Fruit fly (Drosophila melanogaster): Measurements from ENCODE around the gene Dpm1.

Gene Dpm1

DNA sequence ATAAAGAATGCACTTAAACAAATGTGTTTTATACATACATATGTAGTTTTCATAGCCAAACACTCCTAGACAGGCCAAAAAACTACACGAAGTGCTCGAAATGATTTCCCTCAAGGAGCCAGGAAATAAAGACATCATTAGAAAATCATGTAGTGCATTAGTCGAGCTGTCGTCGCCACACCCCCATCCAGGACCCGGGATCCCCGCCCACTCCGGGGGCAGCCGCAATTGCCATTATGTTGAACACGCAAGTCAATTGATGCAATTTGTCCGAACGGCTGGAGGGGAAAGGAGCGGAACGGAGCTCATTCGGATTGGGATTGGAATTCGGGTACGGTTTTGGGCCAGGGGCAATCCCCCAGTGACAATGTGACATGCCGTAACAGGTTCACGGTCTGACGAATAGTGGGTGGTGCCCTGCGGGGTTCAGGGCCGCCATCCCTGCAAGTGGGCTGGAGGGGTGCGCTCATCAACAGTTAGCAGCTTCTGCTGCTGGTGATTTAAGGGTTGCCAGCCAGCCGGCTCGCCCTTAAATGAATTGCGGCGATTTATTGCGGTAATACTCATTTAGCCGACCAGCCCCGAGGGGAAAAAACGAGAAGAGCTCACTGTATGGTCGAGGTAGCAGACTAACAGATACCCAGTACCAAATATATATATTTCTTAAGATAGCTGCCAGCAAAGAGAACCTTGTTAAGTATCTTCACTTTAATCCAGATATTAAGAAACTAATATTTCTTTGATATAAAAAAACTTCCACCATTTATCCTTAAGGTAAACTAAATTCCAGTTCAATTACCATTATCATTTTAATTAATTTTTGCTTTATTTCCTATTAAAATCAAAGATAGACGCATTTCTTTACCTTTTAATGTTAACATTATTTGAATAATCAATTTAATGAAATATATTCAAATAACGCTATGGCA is 45.5 kb downstream of the Dpm1 start:
- no peak for TF ChIP-seq woc (GFP tag; optimal IDR thresholded peaks at IDR 0.05)
- TF ChIP-seq dsf (GFP tag; optimal IDR thresholded peaks at IDR 0.05; ENCODE audit: borderline replicate concordance) = no peak
- TF ChIP-seq usp (GFP tag; optimal IDR thresholded peaks at IDR 0.05) = no peak
- TF ChIP-seq Dfd (GFP tag; optimal IDR thresholded peaks at IDR 0.05) = peak; percentile 95

- TF ChIP-seq Dif (GFP tag; optimal IDR thresholded peaks at IDR 0.05; ENCODE audit: partially characterized antibody) = no peak
- no peak for TF ChIP-seq Hnf4 (GFP tag; optimal IDR thresholded peaks at IDR 0.05)
- no peak for TF ChIP-seq CrebA (GFP tag; optimal IDR thresholded peaks at IDR 0.05; ENCODE audit: borderline replicate concordance)
- no peak for TF ChIP-seq tai (GFP tag; optimal IDR thresholded peaks at IDR 0.05)
- TF ChIP-seq fru (GFP tag; optimal IDR thresholded peaks at IDR 0.05) = no peak
- TF ChIP-seq jim (GFP tag; optimal IDR thresholded peaks at IDR 0.05) = no peak
- no peak for TF ChIP-seq brk (GFP tag; optimal IDR thresholded peaks at IDR 0.05)
- TF ChIP-seq Dfd (GFP tag; optimal IDR thresholded peaks at IDR 0.05) = no peak
- TF ChIP-seq Rel (GFP tag; optimal IDR thresholded peaks at IDR 0.05) = no peak
- TF ChIP-seq Rel (tag; optimal IDR thresholded peaks at IDR 0.05) = no peak
- TF ChIP-seq N (GFP tag; optimal IDR thresholded peaks at IDR 0.05) = no peak
- TF ChIP-seq CG9705 (GFP tag; optimal IDR thresholded peaks at IDR 0.05) = no peak
- no peak for TF ChIP-seq sv (GFP tag; optimal IDR thresholded peaks at IDR 0.05)
- no peak for TF ChIP-seq Hr78 (GFP tag; optimal IDR thresholded peaks at IDR 0.05)
- no peak for TF ChIP-seq Jra (GFP tag; optimal IDR thresholded peaks at IDR 0.05)
- no peak for TF ChIP-seq ey (GFP tag; optimal IDR thresholded peaks at IDR 0.05)
- no peak for TF ChIP-seq Hr83 (GFP tag; optimal IDR thresholded peaks at IDR 0.05; ENCODE audit: poor library complexity, severe bottlenecking)
- no peak for TF ChIP-seq pan (optimal IDR thresholded peaks at IDR 0.05)
- TF ChIP-seq rgr (GFP tag; optimal IDR thresholded peaks at IDR 0.05) = no peak
- TF ChIP-seq psq (GFP tag; optimal IDR thresholded peaks at IDR 0.05) = no peak
- no peak for TF ChIP-seq GATAd (GFP tag; optimal IDR thresholded peaks at IDR 0.05)
Measured at dm6 chr2L:19479249-19479984, 46.8 kb downstream of the Dpm1 start.

All from whole organism, wandering third instar larva.